Worm (Caenorhabditis elegans): ENCODE data around the gene arp-6.

arp-6 gene

DNA sequence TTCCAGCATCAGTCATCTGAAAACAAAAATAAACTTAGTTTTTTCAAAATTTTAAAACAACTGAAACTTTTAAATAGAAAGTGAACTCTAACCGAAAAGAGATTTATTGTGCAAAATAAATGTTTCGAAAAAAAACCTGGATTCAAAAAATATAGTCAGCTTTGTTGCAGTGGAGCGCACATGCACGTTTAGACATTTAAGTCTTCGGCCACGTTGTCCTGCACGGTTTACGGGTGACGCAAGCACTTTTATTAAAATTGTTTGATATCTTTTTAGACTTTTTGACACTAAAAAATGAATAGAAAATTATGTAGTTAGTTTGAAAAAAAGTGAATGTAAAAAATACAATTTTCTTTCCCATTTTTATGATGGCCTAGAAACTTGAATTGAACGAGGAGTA lies 2.3 kb upstream of the arp-6 start, which contains the start of the genes ubh-4 and algn-6 (continued):
- TF ChIP-seq grh-1 (GFP tag; IDR thresholded peaks at IDR 0.05) (no peak), mef-2 (tag; optimal IDR thresholded peaks at IDR 0.05) (no peak), nhr-71 (tag; optimal IDR thresholded peaks at IDR 0.05) (peak; percentile 72), nhr-90 (tag; optimal IDR thresholded peaks at IDR 0.05; ENCODE audit: poor library complexity) (peak; percentile 53), pag-3 (tag; optimal IDR thresholded peaks at IDR 0.05; ENCODE audit: borderline replicate concordance, insufficient read depth) (no peak), aha-1 (tag; optimal IDR thresholded peaks at IDR 0.05) (no peak), egl-27 (tag; optimal IDR thresholded peaks at IDR 0.05) (no peak), lir-3 (tag; optimal IDR thresholded peaks at IDR 0.05; ENCODE audit: poor library complexity) (peak; percentile 80), ces-1 (GFP tag; optimal IDR thresholded peaks at IDR 0.05) (no peak), dsc-1 (tag; optimal IDR thresholded peaks at IDR 0.05) (peak; percentile 28), sptf-1 (tag; optimal IDR thresholded peaks at IDR 0.05) (no peak), C34B4.2 (tag; optimal IDR thresholded peaks at IDR 0.05) (no peak), zip-4 (GFP tag; optimal IDR thresholded peaks at IDR 0.05) (no peak), xbp-1 (tag; optimal IDR thresholded peaks at IDR 0.05) (peak; percentile 63), tlp-1 (tag; optimal IDR thresholded peaks at IDR 0.05) (no peak), blmp-1 (tag; optimal IDR thresholded peaks at IDR 0.05) (peak; percentile 16), mdl-1 (tag; optimal IDR thresholded peaks at IDR 0.05) (peak in 1 of 2 experiments; percentile 17), jun-1 (tag; optimal IDR thresholded peaks at IDR 0.05) (no peak), swsn-7 (tag; optimal IDR thresholded peaks at IDR 0.05) (peak; percentile 46), ets-5 (GFP tag; IDR thresholded peaks at IDR 0.05) (no peak), unc-98 (GFP tag; IDR thresholded peaks at IDR 0.05) (no peak), hlh-17 (GFP tag; optimal IDR thresholded peaks at IDR 0.05; ENCODE audit: borderline replicate concordance) (no peak), fkh-10 (GFP tag; optimal IDR thresholded peaks at IDR 0.05) (no peak), zag-1 (tag; optimal IDR thresholded peaks at IDR 0.05) (no peak), hlh-4 (tag; optimal IDR thresholded peaks at IDR 0.05) (no peak), skn-1 (tag; optimal IDR thresholded peaks at IDR 0.05) (peak; percentile 31), C04F5.9 (tag; optimal IDR thresholded peaks at IDR 0.05) (no peak), sox-4 (tag; optimal IDR thresholded peaks at IDR 0.05) (no peak), Y116A8C.19 (tag; optimal IDR thresholded peaks at IDR 0.05; ENCODE audit: borderline replicate concordance) (no peak), elt-3 (tag; optimal IDR thresholded peaks at IDR 0.05) (peak in 1 of 6 experiments; percentile 49), snpc-4 (tag; optimal IDR thresholded peaks at IDR 0.05) (peak; percentile 8), nhr-47 (tag; optimal IDR thresholded peaks at IDR 0.05) (peak; percentile 70), ama-1 (optimal IDR thresholded peaks at IDR 0.05) (no peak), alr-1 (tag; optimal IDR thresholded peaks at IDR 0.05; ENCODE audit: borderline replicate concordance) (no peak), lin-39 (tag; optimal IDR thresholded peaks at IDR 0.05) (no peak), lin-35 (GFP tag; optimal IDR thresholded peaks at IDR 0.05) (peak; percentile 62 to 80), ztf-4 (tag; optimal IDR thresholded peaks at IDR 0.05) (no peak), ceh-8 (GFP tag; optimal IDR thresholded peaks at IDR 0.05) (no peak), ztf-11 (tag; optimal IDR thresholded peaks at IDR 0.05) (peak in 1 of 2 experiments; percentile 43), dpl-1 (GFP tag; optimal IDR thresholded peaks at IDR 0.05) (peak; percentile 57 to 74 (median 63)), tbx-2 (tag; optimal IDR thresholded peaks at IDR 0.05) (peak; percentile 53), ceh-82 (tag; optimal IDR thresholded peaks at IDR 0.05) (no peak), nhr-77 (tag; optimal IDR thresholded peaks at IDR 0.05) (peak; percentile 38), fkh-8 (tag; optimal IDR thresholded peaks at IDR 0.05) (peak; percentile 49), unc-130 (tag; optimal IDR thresholded peaks at IDR 0.05) (peak; percentile 34), lsy-2 (tag; optimal IDR thresholded peaks at IDR 0.05) (peak; percentile 81 to 96), unc-30 (tag; optimal IDR thresholded peaks at IDR 0.05) (no peak), aly-2 (tag; optimal IDR thresholded peaks at IDR 0.05) (no peak), nhr-85 (tag) (peak; percentile 75), efl-3 (GFP tag; optimal IDR thresholded peaks at IDR 0.05) (no peak), nhr-237 (tag; optimal IDR thresholded peaks at IDR 0.05) (no peak), lin-14 (GFP tag; optimal IDR thresholded peaks at IDR 0.05) (peak; percentile 76), C16A3.4 (tag; optimal IDR thresholded peaks at IDR 0.05) (peak; percentile 82)

Data from whole organism, L1 larva.